Fruit fly (Drosophila melanogaster) S2 (cell line): ENCODE measurements around the gene CG32971.

ENCODE experiments used
- CG8478 ChIP-seq: fragments of >200 bp; optimal IDR thresholded peaks from 2 replicates; lab custom pipeline; 2018
- CTCF ChIP-seq, 2 experiments: fragments of >200 bp; optimal IDR thresholded peaks; 2 replicates each; lab custom pipeline; 2018

Gene CG32971

dm6 chr2L:14252271-14252870 lies 22.2 kb upstream of the CG32971 start:
- no peak for TF ChIP-seq CG8478
- no peak for TF ChIP-seq CTCF (optimal IDR thresholded peaks at IDR 0.05; lab: Kevin White, UChicago)

- no peak for TF ChIP-seq CG8478
- TF ChIP-seq CTCF (optimal IDR thresholded peaks at IDR 0.05; lab: Kevin White, UChicago): no peak
Measured at dm6 chr2L:14258603-14259002, 16.0 kb upstream of the CG32971 start.

dm6 chr2L:14259783-14260182 lies 14.8 kb upstream of the CG32971 start:
- TF ChIP-seq CTCF (optimal IDR thresholded peaks at IDR 0.05; lab: Kevin White, UChicago) (no peak), CG8478 (no peak)

dm6 chr2L:14260920-14261319 lies 13.7 kb upstream of the CG32971 start:
- TF ChIP-seq CG8478 (no peak), CTCF (optimal IDR thresholded peaks at IDR 0.05; lab: Kevin White, UChicago) (no peak)

dm6 chr2L:14261719-14262487 lies 12.7 kb upstream of the CG32971 start:
- TF ChIP-seq CG8478 (no peak), CTCF (optimal IDR thresholded peaks at IDR 0.05; lab: Kevin White, UChicago) (no peak)

dm6 chr2L:14262896-14263295 lies 11.7 kb upstream of the CG32971 start, which contains the start of gene wb:
TSS of gene wb (plus strand) at chr2L:14263027.
- TF ChIP-seq CG8478 (no peak), CTCF (optimal IDR thresholded peaks at IDR 0.05; lab: Kevin White, UChicago) (no peak)

- no peak for TF ChIP-seq CTCF (optimal IDR thresholded peaks at IDR 0.05; lab: Kevin White, UChicago)
- TF ChIP-seq CG8478: no peak
Measured at dm6 chr2L:14264990-14265567, 9.5 kb upstream of the CG32971 start.

- TF ChIP-seq CG8478 (no peak), CTCF (optimal IDR thresholded peaks at IDR 0.05; lab: Kevin White, UChicago) (no peak)
Measured at dm6 chr2L:14268622-14269021, 6.0 kb upstream of the CG32971 start.

dm6 chr2L:14271424-14271823 lies 3.2 kb upstream of the CG32971 start:
- TF ChIP-seq CTCF (optimal IDR thresholded peaks at IDR 0.05; lab: Kevin White, UChicago) (no peak), CG8478 (no peak)

- TF ChIP-seq CTCF (optimal IDR thresholded peaks at IDR 0.05; lab: Kevin White, UChicago) (no peak), CG8478 (no peak)
Measured at dm6 chr2L:14273540-14273939, 1.1 kb upstream of the CG32971 start.

- no peak for TF ChIP-seq CG8478
- TF ChIP-seq CTCF (optimal IDR thresholded peaks at IDR 0.05; lab: Kevin White, UChicago): no peak
Measured at dm6 chr2L:14280772-14281171, 6.2 kb downstream of the CG32971 start.

dm6 chr2L:14284636-14285035 lies 10.0 kb downstream of the CG32971 start:
- TF ChIP-seq CG8478 (no peak), CTCF (optimal IDR thresholded peaks at IDR 0.05; lab: Kevin White, UChicago) (no peak)

- TF ChIP-seq CG8478 (no peak), CTCF (optimal IDR thresholded peaks at IDR 0.05; lab: Kevin White, UChicago) (peak; percentile 53 to 71)
Measured at dm6 chr2L:14287907-14288306, 13.3 kb downstream of the CG32971 start.

dm6 chr2L:14292721-14293120 lies 18.1 kb downstream of the CG32971 start:
- TF ChIP-seq CG8478: no peak
- TF ChIP-seq CTCF (optimal IDR thresholded peaks at IDR 0.05; lab: Kevin White, UChicago): no peak

dm6 chr2L:14293917-14294316 lies 19.3 kb downstream of the CG32971 start:
- TF ChIP-seq CG8478: no peak
- TF ChIP-seq CTCF (optimal IDR thresholded peaks at IDR 0.05; lab: Kevin White, UChicago): no peak

- no peak for TF ChIP-seq CG8478
Measured at dm6 chr2L:14300718-14301361, 26.2 kb downstream of the CG32971 start.
